Worm (Caenorhabditis elegans) whole organism, L4 larva: ENCODE results near the gene F43C11.4.

Experiments used
- T20F7.1 ChIP-seq: fragments of 200-800 bp; sonication (Bioruptor generic); optimal IDR thresholded peaks from 2 replicates; lab custom pipeline; 2018; ENCODE audit warnings: mild to moderate bottlenecking, missing genetic modification characterization, missing compliant biosample characterization
- Y48G9A.11 ChIP-seq: fragments of 200-800 bp; sonication (Bioruptor generic); IDR thresholded peaks from 2 replicates; pipeline ENCODE4 v1.3.6; 2022; ENCODE audit warnings: missing genetic modification reagents, missing genetic modification characterization, missing compliant biosample characterization
- aha-1 ChIP-seq: fragments of 150-350 bp; peaks from one replicate; lab custom pipeline; 2014; ENCODE audit warnings: missing biosample characterization, missing genetic modification characterization
- attf-4 ChIP-seq: sonication (generic microtip); optimal IDR thresholded peaks from 3 replicates; lab custom pipeline; 2017; ENCODE audit warnings: missing biosample characterization, missing genetic modification characterization
- ceh-20 ChIP-seq: fragments of 200-800 bp; sonication (Bioruptor generic); IDR thresholded peaks from 2 replicates; pipeline ENCODE4 v1.3.6; 2022; ENCODE audit warnings: missing genetic modification reagents, missing genetic modification characterization, missing compliant biosample characterization
- ceh-32 ChIP-seq: sonication (generic microtip); optimal IDR thresholded peaks from 2 replicates; lab custom pipeline; 2016; ENCODE audit warnings: mild to moderate bottlenecking, missing genetic modification characterization, missing compliant biosample characterization; ENCODE audit not compliant: poor library complexity
- ceh-62 ChIP-seq: sonication (generic microtip); optimal IDR thresholded peaks from 2 replicates; lab custom pipeline; 2017; ENCODE audit warnings: missing biosample characterization, missing genetic modification characterization
- cey-2 ChIP-seq: sonication (generic microtip); optimal IDR thresholded peaks from 3 replicates; lab custom pipeline; 2017; ENCODE audit warnings: missing genetic modification characterization, mild to moderate bottlenecking, missing compliant biosample characterization, antibody characterized with exemption, borderline replicate concordance; ENCODE audit not compliant: insufficient read depth
- daf-16 ChIP-seq, 3 experiments: sonication (generic microtip); optimal IDR thresholded peaks; 2 replicates each; lab custom pipeline; 2016 to 2017; ENCODE audit warnings: missing genetic modification characterization in 3 of 3, missing genetic modification reagents in 3 of 3, mild to moderate bottlenecking in 2 of 3, missing compliant biosample characterization in 2 of 3, missing biosample characterization in 1 of 3, moderate library complexity in 1 of 3
- dmd-6 ChIP-seq: fragments of 200-800 bp; sonication (Bioruptor generic); IDR thresholded peaks from 2 replicates; pipeline ENCODE4 v1.3.6; 2022; ENCODE audit warnings: missing genetic modification reagents, missing genetic modification characterization, missing compliant biosample characterization
- dve-1 ChIP-seq: sonication (generic microtip); optimal IDR thresholded peaks from 2 replicates; lab custom pipeline; 2017; ENCODE audit warnings: antibody characterized with exemption, mild to moderate bottlenecking, missing genetic modification characterization, missing compliant biosample characterization; ENCODE audit not compliant: insufficient read depth
- gei-8 ChIP-seq: fragments of 200-800 bp; sonication (Bioruptor generic); optimal IDR thresholded peaks from 2 replicates; lab custom pipeline; 2018; ENCODE audit warnings: mild to moderate bottlenecking, missing genetic modification characterization, missing compliant biosample characterization
- hlh-11 ChIP-seq: fragments of 200-800 bp; sonication (Bioruptor generic); optimal IDR thresholded peaks from 2 replicates; lab custom pipeline; 2018; ENCODE audit warnings: mild to moderate bottlenecking, missing genetic modification characterization, missing compliant biosample characterization
- hlh-30 ChIP-seq: sonication (generic microtip); optimal IDR thresholded peaks from 2 replicates; lab custom pipeline; 2017; ENCODE audit warnings: antibody characterized with exemption, mild to moderate bottlenecking, missing genetic modification characterization, missing compliant biosample characterization; ENCODE audit not compliant: insufficient read depth
- hmg-1.1 ChIP-seq: fragments of 200-800 bp; sonication (Bioruptor generic); IDR thresholded peaks from 2 replicates; pipeline ENCODE4 v1.3.6; 2022; ENCODE audit warnings: missing genetic modification reagents, missing genetic modification characterization, missing compliant biosample characterization
- lin-1 ChIP-seq: fragments of 200-800 bp; sonication (Bioruptor generic); IDR thresholded peaks from 2 replicates; pipeline ENCODE4 v1.3.6; 2022; ENCODE audit warnings: missing genetic modification reagents, missing genetic modification characterization, missing compliant biosample characterization
- lin-13 ChIP-seq: fragments of 150-350 bp; optimal IDR thresholded peaks from 2 replicates; lab custom pipeline; 2014; ENCODE audit warnings: missing biosample characterization, missing genetic modification reagents, missing genetic modification characterization
- lir-3 ChIP-seq: sonication (generic microtip); optimal IDR thresholded peaks from 2 replicates; lab custom pipeline; 2016; ENCODE audit warnings: mild to moderate bottlenecking, missing genetic modification characterization, missing compliant biosample characterization
- madf-5 ChIP-seq, 2 experiments: fragments of 200-800 bp; sonication (Bioruptor generic); IDR thresholded peaks; 2 replicates each; pipeline ENCODE4 v1.3.6; 2022; ENCODE audit warnings: missing compliant biosample characterization in 2 of 2, missing genetic modification characterization in 2 of 2
- mdl-1 ChIP-seq, 2 experiments: fragments of 150-350 bp in 1 of 2; sonication (generic microtip) in 1 of 2; optimal IDR thresholded peaks; 2 replicates each; lab custom pipeline; 2014 to 2017; ENCODE audit warnings: missing biosample characterization in 2 of 2, missing genetic modification characterization in 2 of 2
- mxl-2 ChIP-seq: fragments of 200-800 bp; sonication (Bioruptor generic); conservative IDR thresholded peaks from 2 replicates; pipeline ENCODE4 v1.3.6; 2022; ENCODE audit warnings: missing genetic modification reagents, missing genetic modification characterization, missing compliant biosample characterization
- nhr-25 ChIP-seq: sonication (generic microtip); optimal IDR thresholded peaks from 2 replicates; lab custom pipeline; 2017; ENCODE audit warnings: missing genetic modification characterization, mild to moderate bottlenecking, missing compliant biosample characterization, antibody characterized with exemption, moderate library complexity, borderline replicate concordance; ENCODE audit not compliant: insufficient read depth
- nhr-28 ChIP-seq: fragments of 150-350 bp; optimal IDR thresholded peaks from 2 replicates; lab custom pipeline; 2014; ENCODE audit warnings: missing biosample characterization, missing genetic modification characterization
- nhr-41 ChIP-seq: fragments of 200-800 bp; sonication (Bioruptor generic); IDR thresholded peaks from 2 replicates; pipeline ENCODE4 v1.3.6; 2022; ENCODE audit warnings: missing genetic modification reagents, missing genetic modification characterization, missing compliant biosample characterization
- nhr-77 ChIP-seq: fragments of 150-350 bp; optimal IDR thresholded peaks from 2 replicates; lab custom pipeline; 2014; ENCODE audit warnings: missing biosample characterization, missing genetic modification characterization
- php-3 ChIP-seq: fragments of 200-800 bp; sonication (Bioruptor generic); IDR thresholded peaks from 2 replicates; pipeline ENCODE4 v1.3.6; 2022; ENCODE audit warnings: missing genetic modification reagents, missing genetic modification characterization, missing compliant biosample characterization
- pqm-1 ChIP-seq: sonication (generic microtip); optimal IDR thresholded peaks from 2 replicates; lab custom pipeline; 2017; ENCODE audit warnings: missing biosample characterization, missing genetic modification characterization
- set-16 ChIP-seq: fragments of 200-800 bp; sonication (Bioruptor generic); IDR thresholded peaks from 2 replicates; pipeline ENCODE4 v1.3.6; 2022; ENCODE audit warnings: missing genetic modification reagents, missing genetic modification characterization, missing compliant biosample characterization
- skn-1 ChIP-seq: fragments of 150-350 bp; optimal IDR thresholded peaks from 2 replicates; lab custom pipeline; 2014; ENCODE audit warnings: missing biosample characterization, missing genetic modification characterization
- snpc-4 ChIP-seq: fragments of 150-350 bp; optimal IDR thresholded peaks from 2 replicates; lab custom pipeline; 2014; ENCODE audit warnings: missing biosample characterization, missing genetic modification characterization
- tra-1 ChIP-seq: fragments of 200-800 bp; sonication (Bioruptor generic); IDR thresholded peaks from 2 replicates; pipeline ENCODE4 v1.3.6; 2022; ENCODE audit warnings: missing genetic modification reagents, missing genetic modification characterization, missing compliant biosample characterization
- unc-130 ChIP-seq: sonication (generic microtip); optimal IDR thresholded peaks from 2 replicates; lab custom pipeline; 2016; ENCODE audit warnings: missing genetic modification reagents, missing genetic modification characterization, missing compliant biosample characterization
- unc-62 ChIP-seq, 3 experiments: fragments of 150-350 bp in 1 of 3; sonication (generic microtip); optimal IDR thresholded peaks in 2 of 3; peaks in 1 of 3; 1 replicate in 1 of 3; 2 replicates in 2 of 3; lab custom pipeline; 2014 to 2017; ENCODE audit warnings: missing biosample characterization in 3 of 3, missing genetic modification characterization in 3 of 3, missing genetic modification reagents in 3 of 3, missing genotype in 1 of 3
- zip-11 ChIP-seq: fragments of 200-800 bp; sonication (Bioruptor generic); IDR thresholded peaks from 2 replicates; pipeline ENCODE4 v1.3.6; 2022; ENCODE audit warnings: missing genetic modification characterization, missing compliant biosample characterization

Gene F43C11.4

DNA sequence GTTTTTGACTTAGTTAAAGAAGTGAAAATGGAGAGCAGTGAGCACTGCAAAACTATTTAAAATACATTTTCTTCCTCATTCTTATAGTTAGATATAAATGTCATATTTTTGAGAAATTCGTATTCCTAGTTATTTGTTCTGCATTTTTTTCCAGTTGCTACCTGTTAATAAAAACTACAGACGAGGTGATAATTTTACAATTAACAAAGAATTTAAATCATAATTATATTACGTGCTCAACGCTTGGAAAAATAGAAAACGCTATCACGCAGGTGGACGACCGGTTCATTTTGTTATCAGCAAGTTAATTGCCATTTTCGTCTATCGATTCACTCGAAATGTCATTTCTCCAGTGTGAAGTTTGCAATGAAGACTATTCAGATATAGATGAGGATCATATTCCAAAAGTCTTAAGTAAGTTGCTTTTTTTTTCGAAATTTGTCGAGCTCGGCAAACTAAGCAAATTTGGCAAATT, 28.9 kb upstream of the F43C11.4 start, which contains the start of the genes ZK1240.5 and ZK1240.9 (continued):
- TF ChIP-seq zip-11 (GFP tag; lab: Robert Waterston, UW) (no peak), set-16 (no peak)
- TF ChIP-seq, all 104 proteins: peak for 6

DNA sequence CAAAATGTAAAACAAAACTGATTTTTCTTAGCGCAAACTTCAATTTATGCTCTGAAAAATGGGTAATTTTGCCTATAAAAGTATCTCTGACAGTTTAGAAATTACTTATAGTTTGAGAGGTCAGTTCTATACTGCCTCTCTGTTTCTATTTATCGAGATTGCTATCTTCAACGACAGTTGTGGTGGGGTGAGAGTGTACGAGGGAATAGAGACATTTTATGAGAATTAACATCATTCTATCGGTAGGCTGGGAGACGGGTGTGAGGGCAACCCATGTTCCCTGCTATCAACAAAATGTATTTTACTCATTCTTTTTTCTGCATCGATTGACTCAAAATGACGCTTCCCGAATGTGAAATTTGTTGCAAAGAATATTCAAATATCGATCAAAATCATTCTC, 26.7 kb upstream of the F43C11.4 start, which contains the start of gene ZK1240.3:
TSS of gene ZK1240.3 (plus strand) at position 238 of the 400 bp plus-strand sequence.
- TF ChIP-seq lin-13 = no peak
- peak; percentile 23 for TF ChIP-seq dve-1 (tag; lab: Kevin White, UChicago)
- peak; percentile 69 for TF ChIP-seq dmd-6 (GFP tag; lab: Robert Waterston, UW)
- peak; percentile 55; the same call in 1 of the 2 replicates for TF ChIP-seq nhr-41 (GFP tag; lab: Robert Waterston, UW)
- TF ChIP-seq ceh-62 (tag; lab: Kevin White, UChicago) = no peak
- TF ChIP-seq mdl-1 (tag; optimal IDR thresholded peaks at IDR 0.05; lab: Kevin White, UChicago) = no peak
- peak; percentile 78 for TF ChIP-seq nhr-28 (tag; lab: Kevin White, UChicago)
- TF ChIP-seq php-3 (GFP tag; lab: Robert Waterston, UW) = 0 out of 2 replicates have a peak, but pooled peaks have one; percentile 48
- peak in 1 of 2 experiments; percentile 37 for TF ChIP-seq unc-62 (GFP tag; optimal IDR thresholded peaks at IDR 0.05 in 1 of 2; lab: Kevin White, UChicago)
- TF ChIP-seq unc-62 (tag; optimal IDR thresholded peaks at IDR 0.05; lab: Kevin White, UChicago) = no peak
- TF ChIP-seq daf-16 (GFP tag; optimal IDR thresholded peaks at IDR 0.05; lab: Kevin White, UChicago) = no peak
- TF ChIP-seq daf-16 (tag; optimal IDR thresholded peaks at IDR 0.05; lab: Kevin White, UChicago) = peak; percentile 62
- peak; percentile 80 for TF ChIP-seq aha-1 (tag; lab: Kevin White, UChicago)
- TF ChIP-seq T20F7.1 (GFP tag; lab: Kevin White, UChicago) = peak; percentile 32
- TF ChIP-seq pqm-1 = peak; percentile 91
- TF ChIP-seq hlh-11 (tag; lab: Kevin White, UChicago) = peak; percentile 58
- TF ChIP-seq skn-1 = no peak
- TF ChIP-seq, all 104 proteins: peak for 11

DNA sequence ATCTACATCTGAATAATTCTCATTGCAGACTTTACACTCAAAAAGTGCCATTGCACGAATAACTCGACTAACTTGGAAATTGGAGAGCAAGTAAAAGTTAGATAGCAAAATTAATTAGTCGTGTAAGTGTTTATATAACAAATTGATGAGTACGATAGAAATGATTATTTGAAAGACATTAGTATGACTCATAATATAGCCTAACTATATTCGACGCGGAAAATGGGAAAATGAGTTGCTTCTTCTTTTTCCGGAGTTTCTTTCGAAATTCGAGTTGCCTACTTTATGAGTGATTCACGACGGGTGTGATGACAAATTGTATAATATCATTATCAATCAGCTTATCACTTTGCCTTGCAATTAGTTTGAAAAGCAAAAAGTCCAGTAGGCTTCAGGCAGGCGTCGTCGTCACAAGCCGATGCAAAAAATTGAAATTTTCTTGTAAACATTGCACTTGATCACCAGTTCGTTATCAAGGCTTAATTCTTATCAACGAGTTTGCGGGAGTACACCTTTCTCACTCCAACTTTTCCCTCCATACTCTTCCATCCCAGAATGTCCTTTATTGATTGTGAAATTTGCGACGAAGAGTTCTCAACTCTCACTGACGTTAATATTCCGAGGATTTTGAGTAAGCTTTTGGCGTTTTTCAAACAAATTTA, 23.8 kb upstream of the F43C11.4 start, which contains the start of the genes ZK1240.6 and ZK1240.2:
TSS of gene ZK1240.6 (minus strand) at position 51 of the 662 bp plus-strand sequence.
TSS of gene ZK1240.2 (plus strand) at position 520 of the 662 bp plus-strand sequence.
- TF ChIP-seq dve-1 (tag; lab: Kevin White, UChicago) = peak; percentile 51
- peak; percentile 76 for TF ChIP-seq dmd-6 (GFP tag; lab: Robert Waterston, UW)
- TF ChIP-seq nhr-77 (tag; lab: Kevin White, UChicago) = no peak
- TF ChIP-seq ceh-20 (GFP tag; lab: Robert Waterston, UW) = no peak
- no peak for TF ChIP-seq lir-3
- no peak for TF ChIP-seq madf-5 (GFP tag; IDR thresholded peaks at IDR 0.05; lab: Robert Waterston, UW)
- TF ChIP-seq hlh-30 = peak; percentile 29
- TF ChIP-seq mdl-1 (tag; optimal IDR thresholded peaks at IDR 0.05; lab: Kevin White, UChicago) = no peak
- TF ChIP-seq unc-130 (GFP tag; lab: Kevin White, UChicago) = no peak
- TF ChIP-seq gei-8 (GFP tag; lab: Kevin White, UChicago) = no peak
- TF ChIP-seq hlh-11 (tag; lab: Kevin White, UChicago) = peak; percentile 55
- no peak for TF ChIP-seq hmg-1.1 (GFP tag; lab: Robert Waterston, UW)
- no peak for TF ChIP-seq T20F7.1 (GFP tag; lab: Kevin White, UChicago)
- no peak for TF ChIP-seq mxl-2 (GFP tag; lab: Robert Waterston, UW)
- TF ChIP-seq ceh-32 (tag; lab: Kevin White, UChicago) = no peak
- TF ChIP-seq Y48G9A.11 (GFP tag; lab: Robert Waterston, UW) = no peak
- no peak for TF ChIP-seq snpc-4 (tag; lab: Kevin White, UChicago)
- no peak for TF ChIP-seq cey-2
- no peak for TF ChIP-seq nhr-25 (tag; lab: Kevin White, UChicago)
- TF ChIP-seq daf-16 (GFP tag; optimal IDR thresholded peaks at IDR 0.05; lab: Kevin White, UChicago) = no peak
- TF ChIP-seq daf-16 (tag; optimal IDR thresholded peaks at IDR 0.05; lab: Kevin White, UChicago) = peak; percentile 72
- no peak for TF ChIP-seq set-16
- peak; percentile 17; the same call in 1 of the 2 replicates for TF ChIP-seq lin-1 (GFP tag; lab: Robert Waterston, UW)
- peak; percentile 85 for TF ChIP-seq pqm-1
- no peak for TF ChIP-seq attf-4
- TF ChIP-seq nhr-28 (tag; lab: Kevin White, UChicago) = peak; percentile 69
- TF ChIP-seq tra-1 (GFP tag; lab: Robert Waterston, UW) = no peak
- TF ChIP-seq, all 104 proteins: peak for 8
